Worm (Caenorhabditis elegans): ENCODE data around the gene hpr-17.

Gene hpr-17

ce11 chrII:13153299-13153698, 3.5 kb downstream of the hpr-17 start, which contains the start of gene spe-18:
spe-18 (minus strand) TSS chrII:13153399.
- TF ChIP-seq efl-1 (optimal IDR thresholded peaks at IDR 0.05) (no peak), efl-1 (GFP tag; optimal IDR thresholded peaks at IDR 0.05 in 1 of 2) (peak in 1 of 2 experiments; percentile 46), unc-30 (tag; optimal IDR thresholded peaks at IDR 0.05) (no peak), fos-1 (tag; optimal IDR thresholded peaks at IDR 0.05) (no peak), lin-14 (GFP tag; optimal IDR thresholded peaks at IDR 0.05) (no peak), rnt-1 (tag; optimal IDR thresholded peaks at IDR 0.05) (no peak), lir-3 (tag; optimal IDR thresholded peaks at IDR 0.05; ENCODE audit: poor library complexity) (no peak)

ce11 chrII:13152409-13152808, 4.4 kb downstream of the hpr-17 start:
- no peak for TF ChIP-seq jun-1 (tag; optimal IDR thresholded peaks at IDR 0.05)
- no peak for TF ChIP-seq swsn-7 (tag; optimal IDR thresholded peaks at IDR 0.05)

- TF ChIP-seq nhr-20 (tag; optimal IDR thresholded peaks at IDR 0.05) (peak; percentile 12), alr-1 (tag; optimal IDR thresholded peaks at IDR 0.05; ENCODE audit: borderline replicate concordance) (no peak), dsc-1 (tag; optimal IDR thresholded peaks at IDR 0.05) (no peak), lin-15B (tag; optimal IDR thresholded peaks at IDR 0.05) (no peak), C04F5.9 (tag; optimal IDR thresholded peaks at IDR 0.05) (no peak), unc-98 (GFP tag; IDR thresholded peaks at IDR 0.05) (no peak), lin-13 (GFP tag; optimal IDR thresholded peaks at IDR 0.05) (no peak), unc-62 (GFP tag; optimal IDR thresholded peaks at IDR 0.05) (no peak), efl-3 (GFP tag; optimal IDR thresholded peaks at IDR 0.05) (no peak), irx-1 (tag; optimal IDR thresholded peaks at IDR 0.05) (no peak), pag-3 (tag; optimal IDR thresholded peaks at IDR 0.05; ENCODE audit: borderline replicate concordance, insufficient read depth) (no peak), pqm-1 (tag; optimal IDR thresholded peaks at IDR 0.05) (no peak), elt-3 (tag; optimal IDR thresholded peaks at IDR 0.05) (peak in 2 of 6 experiments; percentile 78 to 91), nhr-47 (tag; optimal IDR thresholded peaks at IDR 0.05) (no peak), F16B12.6 (tag; optimal IDR thresholded peaks at IDR 0.05) (no peak), ceh-82 (tag; optimal IDR thresholded peaks at IDR 0.05) (no peak), nhr-71 (tag; optimal IDR thresholded peaks at IDR 0.05) (no peak), grh-1 (GFP tag; IDR thresholded peaks at IDR 0.05) (no peak), C16A3.4 (tag; optimal IDR thresholded peaks at IDR 0.05) (no peak), nhr-90 (tag; optimal IDR thresholded peaks at IDR 0.05; ENCODE audit: poor library complexity) (no peak), pax-3 (tag; optimal IDR thresholded peaks at IDR 0.05) (no peak), Y116A8C.19 (tag; optimal IDR thresholded peaks at IDR 0.05; ENCODE audit: borderline replicate concordance) (no peak), nhr-84 (tag; optimal IDR thresholded peaks at IDR 0.05) (no peak), fkh-8 (tag; optimal IDR thresholded peaks at IDR 0.05) (no peak), ces-1 (GFP tag; optimal IDR thresholded peaks at IDR 0.05) (no peak), mab-9 (GFP tag; IDR thresholded peaks at IDR 0.05) (no peak), swsn-7 (tag; optimal IDR thresholded peaks at IDR 0.05) (no peak), mdl-1 (tag; optimal IDR thresholded peaks at IDR 0.05) (no peak), sup-37 (GFP tag; optimal IDR thresholded peaks at IDR 0.05) (no peak), tbx-2 (tag; optimal IDR thresholded peaks at IDR 0.05) (peak; percentile 8), nhr-85 (tag) (peak; percentile 6), mef-2 (tag; optimal IDR thresholded peaks at IDR 0.05) (no peak), xbp-1 (tag; optimal IDR thresholded peaks at IDR 0.05) (no peak), snu-23 (GFP tag; optimal IDR thresholded peaks at IDR 0.05) (peak; percentile 18), ztf-11 (tag; optimal IDR thresholded peaks at IDR 0.05) (no peak), nhr-28 (tag; optimal IDR thresholded peaks at IDR 0.05) (no peak), dpl-1 (GFP tag; optimal IDR thresholded peaks at IDR 0.05) (peak in 1 of 3 experiments; percentile 4), lsy-2 (tag; optimal IDR thresholded peaks at IDR 0.05) (peak in 1 of 2 experiments; percentile 10), tlp-1 (tag; optimal IDR thresholded peaks at IDR 0.05) (no peak), isw-1 (GFP tag; IDR thresholded peaks at IDR 0.05) (no peak), skn-1 (tag; optimal IDR thresholded peaks at IDR 0.05) (no peak), snpc-4 (tag; optimal IDR thresholded peaks at IDR 0.05) (no peak)
Measured at ce11 chrII:13149965-13150364, 6.9 kb downstream of the hpr-17 start.
